Fruit fly (Drosophila melanogaster) whole organism: Measurements from ENCODE around the gene Agpat2.

Experiments used
- CG8478 ChIP-seq: fragments of >200 bp; optimal IDR thresholded peaks from 2 replicates; lab custom pipeline; 2018; ENCODE audit warnings: inconsistent platforms
- Dll ChIP-seq: fragments of >200 bp; optimal IDR thresholded peaks from 2 replicates; lab custom pipeline; 2017
- EcR ChIP-seq, 2 experiments: fragments of >200 bp; optimal IDR thresholded peaks; 2 replicates each; lab custom pipeline; 2017; ENCODE audit warnings: missing biosample characterization in 2 of 2, missing genetic modification characterization in 2 of 2, missing genetic modification reagents in 2 of 2
- pan ChIP-seq: fragments of >200 bp; optimal IDR thresholded peaks from 2 replicates; lab custom pipeline; 2017
- psq ChIP-seq: fragments of >200 bp; optimal IDR thresholded peaks from 2 replicates; lab custom pipeline; 2017
- usp ChIP-seq: fragments of >200 bp; optimal IDR thresholded peaks from 2 replicates; lab custom pipeline; 2017; ENCODE audit warnings: missing biosample characterization, missing genetic modification characterization, mixed read lengths

Gene Agpat2

DNA sequence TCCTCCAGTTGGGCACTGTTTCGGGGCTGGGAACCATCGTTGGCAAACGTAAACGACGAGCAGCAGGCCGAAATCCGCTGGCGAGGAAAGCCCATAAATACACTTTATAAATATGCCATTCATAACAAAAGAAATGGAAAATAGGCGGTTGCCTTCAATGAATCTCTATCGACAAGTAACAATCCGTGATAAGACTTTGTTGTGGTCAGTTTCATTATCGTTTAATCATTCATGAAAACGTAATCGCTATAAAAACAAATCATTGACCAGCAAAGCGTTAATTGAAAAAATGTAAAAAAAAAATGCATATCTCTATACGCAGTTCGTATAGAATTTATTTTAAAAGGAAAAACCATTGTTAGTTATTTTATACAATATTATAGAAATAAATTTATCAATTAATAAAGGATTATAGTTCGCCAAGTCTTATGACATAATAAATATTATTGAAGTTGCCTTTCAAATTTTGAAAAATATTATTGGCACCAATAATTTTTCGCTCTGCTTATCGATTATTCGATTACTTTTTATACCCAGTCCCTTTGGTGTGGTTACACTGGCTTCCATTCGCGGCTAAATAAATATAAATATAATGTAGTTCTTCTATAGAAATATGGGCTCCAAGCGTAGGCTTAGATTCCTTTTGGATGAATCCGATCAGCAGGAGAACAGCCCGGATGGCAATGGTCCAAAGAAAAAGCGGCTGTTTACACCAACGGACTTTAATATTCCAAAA, 63.8 kb downstream of the Agpat2 start, which contains the start of gene CG31898:
CG31898 (plus strand) TSS at position 559 of the 736 bp plus-strand sequence.
- TF ChIP-seq Dll (lab: Kevin White, UChicago) (no peak), CG8478 (lab: Kevin White, UChicago) (no peak), EcR (GFP tag; optimal IDR thresholded peaks at IDR 0.05; lab: Kevin White, UChicago) (no peak), pan (lab: Kevin White, UChicago) (no peak), psq (no peak), usp (GFP tag; lab: Kevin White, UChicago) (no peak)
